Worm (Caenorhabditis elegans): ENCODE data around the gene F47E1.4.

Gene F47E1.4

ce11 chrX:9028909-9029520, 33.6 kb upstream of the F47E1.4 start, which contains the start of gene snf-12:
Gene snf-12 (plus strand): TSS chrX:9029470.
- TF ChIP-seq ceh-9 (tag; optimal IDR thresholded peaks at IDR 0.05) (no peak), hlh-13 (GFP tag; optimal IDR thresholded peaks at IDR 0.05) (no peak), pros-1 (tag; optimal IDR thresholded peaks at IDR 0.05) (no peak), ref-2 (tag; optimal IDR thresholded peaks at IDR 0.05) (no peak), fkh-10 (GFP tag; optimal IDR thresholded peaks at IDR 0.05) (no peak), ceh-31 (tag; optimal IDR thresholded peaks at IDR 0.05) (no peak), unc-3 (GFP tag; conservative IDR thresholded peaks at IDR 0.05) (no peak), unc-3 (tag; optimal IDR thresholded peaks at IDR 0.05) (no peak), pag-3 (tag; optimal IDR thresholded peaks at IDR 0.05; ENCODE audit: borderline replicate concordance) (no peak), ceh-19 (GFP tag; optimal IDR thresholded peaks at IDR 0.05) (no peak), pat-9 (tag; optimal IDR thresholded peaks at IDR 0.05) (no peak), nhr-232 (tag; optimal IDR thresholded peaks at IDR 0.05) (no peak), pha-2 (tag; optimal IDR thresholded peaks at IDR 0.05) (no peak), ceh-45 (GFP tag; IDR thresholded peaks at IDR 0.05) (no peak), unc-42 (tag; optimal IDR thresholded peaks at IDR 0.05) (no peak), unc-55 (GFP tag; optimal IDR thresholded peaks at IDR 0.05) (no peak), T23F11.4 (GFP tag; optimal IDR thresholded peaks at IDR 0.05) (no peak), npax-4 (tag; optimal IDR thresholded peaks at IDR 0.05) (no peak), hlh-15 (tag; optimal IDR thresholded peaks at IDR 0.05) (no peak), ama-1 (optimal IDR thresholded peaks at IDR 0.05) (no peak)

DNA sequence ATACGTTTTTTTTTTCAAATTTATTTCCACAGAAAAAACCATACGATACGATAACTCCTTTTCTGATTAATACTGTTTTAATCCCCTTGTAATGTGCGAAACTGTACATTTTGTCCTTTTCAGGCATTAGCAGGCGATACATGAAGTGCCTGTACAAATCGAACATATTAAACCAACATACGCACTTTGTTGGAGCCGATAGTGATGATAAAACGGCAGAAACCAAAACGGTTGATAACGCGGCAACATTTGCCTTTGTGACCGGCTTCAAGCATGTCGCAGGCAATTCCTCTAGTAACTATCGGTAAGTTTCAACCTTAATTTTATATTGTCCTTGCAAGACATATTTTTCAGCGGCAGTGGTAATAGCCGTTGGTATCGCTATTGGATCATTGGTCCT, 28.3 kb upstream of the F47E1.4 start, which contains the start of gene nep-22:
Gene nep-22 (plus strand): TSS at position 245 of the 400 bp plus-strand sequence.
- TF ChIP-seq elt-4 (tag; optimal IDR thresholded peaks at IDR 0.05) (no peak), sdc-2 (tag; optimal IDR thresholded peaks at IDR 0.05) (no peak), pros-1 (tag; optimal IDR thresholded peaks at IDR 0.05) (no peak), hlh-13 (GFP tag; optimal IDR thresholded peaks at IDR 0.05) (no peak), elt-2 (tag; optimal IDR thresholded peaks at IDR 0.05) (peak; percentile 18)

DNA sequence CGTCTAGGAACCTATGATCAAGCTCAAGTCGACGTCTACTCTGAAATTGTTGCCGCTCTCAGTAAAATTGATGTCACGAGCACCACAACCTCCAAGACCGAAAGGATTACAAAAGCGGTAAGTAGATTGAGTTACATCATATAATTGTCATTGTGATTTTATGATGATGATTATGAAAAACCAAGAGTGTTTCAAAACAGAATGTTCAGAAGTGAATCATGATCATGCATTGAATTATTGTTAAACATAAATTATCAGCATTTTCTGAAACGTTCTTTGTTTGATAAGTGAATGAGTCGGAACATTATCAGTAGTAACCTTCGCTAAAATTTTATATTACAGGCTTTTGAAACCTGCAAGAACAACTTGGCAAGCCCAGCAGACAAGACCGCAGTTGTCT, 27.5 kb upstream of the F47E1.4 start:
- no peak for TF ChIP-seq pag-3 (tag; optimal IDR thresholded peaks at IDR 0.05; ENCODE audit: borderline replicate concordance)
- TF ChIP-seq ceh-31 (tag; optimal IDR thresholded peaks at IDR 0.05): no peak
- no peak for TF ChIP-seq ceh-22 (tag; optimal IDR thresholded peaks at IDR 0.05)
- no peak for TF ChIP-seq unc-86 (tag; optimal IDR thresholded peaks at IDR 0.05)

ce11 chrX:9036237-9036636, 26.4 kb upstream of the F47E1.4 start:
- TF ChIP-seq ceh-30 (tag; optimal IDR thresholded peaks at IDR 0.05) (no peak), pha-4 (tag; optimal IDR thresholded peaks at IDR 0.05) (no peak), sox-4 (tag; optimal IDR thresholded peaks at IDR 0.05) (no peak), nfya-1 (tag; optimal IDR thresholded peaks at IDR 0.05) (no peak), ets-4 (tag; optimal IDR thresholded peaks at IDR 0.05) (no peak), pag-3 (tag; optimal IDR thresholded peaks at IDR 0.05; ENCODE audit: borderline replicate concordance) (no peak), hlh-13 (GFP tag; optimal IDR thresholded peaks at IDR 0.05) (no peak), pqm-1 (tag; optimal IDR thresholded peaks at IDR 0.05) (no peak), hlh-30 (tag; optimal IDR thresholded peaks at IDR 0.05; ENCODE audit: insufficient read depth) (no peak), pax-1 (tag; optimal IDR thresholded peaks at IDR 0.05) (no peak)

DNA sequence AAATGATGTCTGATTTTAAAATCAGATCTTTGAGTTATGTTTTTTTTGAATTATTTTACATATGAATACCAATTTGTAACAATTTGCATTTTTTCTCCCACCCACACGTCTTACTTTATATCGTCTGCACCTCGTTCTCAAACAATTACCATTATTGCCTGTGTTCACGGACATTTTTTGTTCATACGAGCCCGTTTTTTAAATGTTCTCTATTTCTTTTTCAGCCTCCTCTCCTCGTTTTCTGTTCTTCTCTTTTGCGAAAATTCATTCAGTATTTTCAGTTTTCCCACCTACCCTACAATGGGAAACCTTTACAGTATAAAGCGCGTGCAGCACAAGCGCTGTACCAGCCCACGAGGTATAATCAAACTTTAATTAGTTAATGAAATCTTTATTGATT, 16.7 kb upstream of the F47E1.4 start, which contains the start of gene prdm-14:
Gene prdm-14 (plus strand): TSS at position 301 of the 400 bp plus-strand sequence.
- TF ChIP-seq che-1 (tag; optimal IDR thresholded peaks at IDR 0.05): no peak
- no peak for TF ChIP-seq ceh-24 (tag; optimal IDR thresholded peaks at IDR 0.05)
- TF ChIP-seq dmd-4 (tag; optimal IDR thresholded peaks at IDR 0.05; ENCODE audit: borderline replicate concordance): no peak
- no peak for TF ChIP-seq pag-3 (tag; optimal IDR thresholded peaks at IDR 0.05; ENCODE audit: borderline replicate concordance)
- TF ChIP-seq ceh-9 (tag; optimal IDR thresholded peaks at IDR 0.05): no peak
- no peak for TF ChIP-seq pha-2 (tag; optimal IDR thresholded peaks at IDR 0.05)

Data from whole organism, late embryonic.